Fruit fly (Drosophila melanogaster) whole organism, adult: Measurements from ENCODE around the gene CG6171.

Experiments
- CG11617 ChIP-seq: fragments of 200-800 bp; sonication (Bioruptor generic); optimal IDR thresholded peaks from 2 replicates; lab custom pipeline; 2017; ENCODE audit warnings: mild to moderate bottlenecking, missing biosample characterization, missing genetic modification reagents, missing genetic modification characterization
- CG14711 ChIP-seq: fragments of 200-800 bp; sonication (Bioruptor generic); optimal IDR thresholded peaks from 2 replicates; lab custom pipeline; 2018; ENCODE audit warnings: missing biosample characterization, mild to moderate bottlenecking, missing genetic modification characterization, moderate library complexity
- CG1620 ChIP-seq: fragments of 200-800 bp; sonication (Bioruptor generic); optimal IDR thresholded peaks from 2 replicates; lab custom pipeline; 2016; ENCODE audit warnings: missing biosample characterization, missing genetic modification characterization
- CG33017 ChIP-seq: fragments of 200-800 bp; sonication (Bioruptor generic); optimal IDR thresholded peaks from 2 replicates; lab custom pipeline; 2018; ENCODE audit warnings: missing biosample characterization, mild to moderate bottlenecking, missing genetic modification characterization, moderate library complexity
- CG7101 ChIP-seq: fragments of 200-800 bp; sonication (Bioruptor generic); optimal IDR thresholded peaks from 2 replicates; lab custom pipeline; 2018; ENCODE audit warnings: missing biosample characterization, mild to moderate bottlenecking, missing genetic modification characterization, moderate library complexity
- Clk ChIP-seq: fragments of 200-800 bp; sonication (Bioruptor generic); optimal IDR thresholded peaks from 2 replicates; lab custom pipeline; 2017; ENCODE audit warnings: missing biosample characterization, missing genetic modification characterization
- Crg-1 ChIP-seq: fragments of 200-800 bp; sonication (Bioruptor generic); optimal IDR thresholded peaks from 2 replicates; lab custom pipeline; 2016; ENCODE audit warnings: missing biosample characterization, missing genetic modification characterization
- Hr96 ChIP-seq: fragments of 200-800 bp; sonication (Bioruptor generic); optimal IDR thresholded peaks from 2 replicates; lab custom pipeline; 2016; ENCODE audit warnings: missing biosample characterization, missing genetic modification characterization
- cic ChIP-seq: fragments of 200-800 bp; sonication (Bioruptor generic); optimal IDR thresholded peaks from 2 replicates; lab custom pipeline; 2017; ENCODE audit warnings: missing biosample characterization, mild to moderate bottlenecking, missing genetic modification characterization, moderate library complexity
- cnc ChIP-seq, 2 experiments: fragments of >200 bp; optimal IDR thresholded peaks; 2 replicates each; lab custom pipeline; 2017
- kay ChIP-seq: fragments of 200-800 bp; sonication (Bioruptor generic); peaks from one replicate; lab custom pipeline; 2016; ENCODE audit warnings: missing biosample characterization, missing genetic modification characterization, borderline replicate concordance
- pad ChIP-seq: fragments of 200-800 bp; sonication (Bioruptor generic); optimal IDR thresholded peaks from 3 replicates; lab custom pipeline; 2017; ENCODE audit warnings: missing biosample characterization, missing genetic modification characterization, mild to moderate bottlenecking, moderate library complexity, missing genetic modification reagents
- toe ChIP-seq: fragments of 200-800 bp; sonication (Bioruptor generic); optimal IDR thresholded peaks from 2 replicates; lab custom pipeline; 2016; ENCODE audit warnings: missing biosample characterization, missing genetic modification characterization

- TF ChIP-seq toe (GFP tag; lab: Kevin White, UChicago) (no peak), CG1620 (GFP tag; lab: Kevin White, UChicago) (no peak), Crg-1 (no peak), CG14711 (no peak), CG7101 (tag; lab: Kevin White, UChicago) (no peak), kay (GFP tag; lab: Kevin White, UChicago) (no peak), Hr96 (GFP tag; lab: Kevin White, UChicago) (no peak), CG11617 (GFP tag; lab: Kevin White, UChicago) (no peak), CG33017 (tag; lab: Kevin White, UChicago) (no peak), Clk (GFP tag; lab: Kevin White, UChicago) (no peak), pad (GFP tag; lab: Kevin White, UChicago) (no peak), cnc (optimal IDR thresholded peaks at IDR 0.05; lab: Kevin White, UChicago) (no peak), cic (GFP tag; lab: Kevin White, UChicago) (no peak)
Observed at dm6 chr3R:15382851-15383250, 19.2 kb upstream of the CG6171 start, which contains the start of gene h-cup.
